Fruit fly (Drosophila melanogaster) whole organism, embryonic: ENCODE results near the gene CG8420.

Source experiments
- Ada2b ChIP-seq: fragments of 200-800 bp; sonication (Bioruptor generic); IDR thresholded peaks from 2 replicates; pipeline ENCODE4 v1.3.6; 2022; ENCODE audit warnings: missing biosample characterization, missing genetic modification characterization
- Blimp-1 ChIP-seq: fragments of 200-800 bp; sonication (Bioruptor generic); optimal IDR thresholded peaks from 3 replicates; lab custom pipeline; 2018; ENCODE audit warnings: missing biosample characterization, missing genetic modification characterization, mild to moderate bottlenecking, moderate library complexity, missing genetic modification reagents
- CG11085 ChIP-seq: fragments of 200-800 bp; sonication (Bioruptor generic); IDR thresholded peaks from 2 replicates; pipeline ENCODE4 v1.3.6; 2022; ENCODE audit warnings: missing biosample characterization, missing genetic modification characterization
- CG12155 ChIP-seq: fragments of 200-800 bp; sonication (Bioruptor generic); optimal IDR thresholded peaks from 3 replicates; lab custom pipeline; 2016; ENCODE audit warnings: missing biosample characterization, missing genetic modification characterization
- CG12219 ChIP-seq: fragments of 200-800 bp; sonication (Bioruptor generic); optimal IDR thresholded peaks from 3 replicates; lab custom pipeline; 2018; ENCODE audit warnings: missing biosample characterization, mild to moderate bottlenecking, missing genetic modification characterization
- CG12391 ChIP-seq: fragments of 200-800 bp; sonication (Bioruptor generic); optimal IDR thresholded peaks from 3 replicates; lab custom pipeline; 2018; ENCODE audit warnings: missing biosample characterization, mild to moderate bottlenecking, missing genetic modification characterization, moderate library complexity
- CG13424 ChIP-seq: fragments of 200-800 bp; sonication (Bioruptor generic); optimal IDR thresholded peaks from 2 replicates; lab custom pipeline; 2019; ENCODE audit warnings: missing biosample characterization, mild to moderate bottlenecking, missing genetic modification characterization, moderate library complexity
- CG13894 ChIP-seq: fragments of 200-800 bp; sonication (Bioruptor generic); optimal IDR thresholded peaks from 3 replicates; lab custom pipeline; 2018; ENCODE audit warnings: missing biosample characterization, mild to moderate bottlenecking, missing genetic modification characterization, moderate library complexity
- CG17568 ChIP-seq: fragments of 200-800 bp; sonication (Bioruptor generic); optimal IDR thresholded peaks from 2 replicates; lab custom pipeline; 2018; ENCODE audit warnings: missing biosample characterization, mild to moderate bottlenecking, missing genetic modification characterization, moderate library complexity
- CG18262 ChIP-seq: fragments of 200-800 bp; optimal IDR thresholded peaks from 3 replicates; lab custom pipeline; 2019; ENCODE audit warnings: missing biosample characterization, mild to moderate bottlenecking, missing genetic modification characterization, moderate library complexity
- CG2116 ChIP-seq: fragments of 200-800 bp; sonication (Bioruptor generic); optimal IDR thresholded peaks from 3 replicates; lab custom pipeline; 2018; ENCODE audit warnings: missing biosample characterization, mild to moderate bottlenecking, missing genetic modification characterization
- CG2120 ChIP-seq: fragments of 200-800 bp; sonication (Bioruptor generic); optimal IDR thresholded peaks from 3 replicates; lab custom pipeline; 2016; ENCODE audit warnings: missing biosample characterization, missing genetic modification characterization
- CG2202 ChIP-seq: fragments of 200-800 bp; sonication (Bioruptor generic); optimal IDR thresholded peaks from 2 replicates; lab custom pipeline; 2018; ENCODE audit warnings: missing biosample characterization, mild to moderate bottlenecking, missing genetic modification characterization
- CG2678 ChIP-seq: fragments of 200-800 bp; sonication (Bioruptor generic); optimal IDR thresholded peaks from 3 replicates; lab custom pipeline; 2019; ENCODE audit warnings: missing biosample characterization, mild to moderate bottlenecking, missing genetic modification characterization, moderate library complexity
- CG30020 ChIP-seq: fragments of 200-800 bp; optimal IDR thresholded peaks from 2 replicates; lab custom pipeline; 2019; ENCODE audit warnings: missing biosample characterization, mild to moderate bottlenecking, missing genetic modification characterization, moderate library complexity
- CG32772 ChIP-seq: fragments of 200-800 bp; sonication (Bioruptor generic); IDR thresholded peaks from 2 replicates; pipeline ENCODE4 v1.3.6; 2022; ENCODE audit warnings: missing biosample characterization, missing genetic modification characterization
- CG4282 ChIP-seq: fragments of 200-800 bp; sonication (Bioruptor generic); optimal IDR thresholded peaks from 2 replicates; lab custom pipeline; 2016; ENCODE audit warnings: missing biosample characterization, missing genetic modification characterization
- CG7963 ChIP-seq: fragments of 200-800 bp; sonication (Bioruptor generic); IDR thresholded peaks from 3 replicates; pipeline ENCODE4 v1.3.6; 2022; ENCODE audit warnings: missing biosample characterization, missing genetic modification characterization; ENCODE audit not compliant: partially characterized antibody
- CG8388 ChIP-seq: fragments of 200-800 bp; sonication (Bioruptor generic); optimal IDR thresholded peaks from 2 replicates; lab custom pipeline; 2019; ENCODE audit warnings: missing biosample characterization, mild to moderate bottlenecking, missing genetic modification characterization, moderate library complexity
- CG8924 ChIP-seq: fragments of 200-800 bp; optimal IDR thresholded peaks from 3 replicates; lab custom pipeline; 2019; ENCODE audit warnings: missing biosample characterization, mild to moderate bottlenecking, missing genetic modification characterization, moderate library complexity
- CG9817 ChIP-seq: fragments of 200-800 bp; sonication (Bioruptor generic); optimal IDR thresholded peaks from 2 replicates; lab custom pipeline; 2018; ENCODE audit warnings: missing biosample characterization, mild to moderate bottlenecking, missing genetic modification characterization, moderate library complexity
- E2f2 ChIP-seq: fragments of 200-800 bp; sonication (Bioruptor generic); IDR thresholded peaks from 2 replicates; pipeline ENCODE4 v1.3.6; 2022; ENCODE audit warnings: missing biosample characterization, missing genetic modification characterization
- H2.0 ChIP-seq: fragments of 200-800 bp; sonication (Bioruptor generic); IDR thresholded peaks from 2 replicates; pipeline ENCODE4 v1.3.6; 2022; ENCODE audit warnings: missing biosample characterization, missing genetic modification characterization
- HmgD ChIP-seq: fragments of 200-800 bp; sonication (Bioruptor generic); optimal IDR thresholded peaks from 3 replicates; lab custom pipeline; 2016; ENCODE audit warnings: missing biosample characterization, missing genetic modification characterization
- Hr3 ChIP-seq: fragments of 200-800 bp; sonication (Bioruptor generic); optimal IDR thresholded peaks from 3 replicates; lab custom pipeline; 2016; ENCODE audit warnings: missing biosample characterization, missing genetic modification characterization
- MESR4 ChIP-seq: fragments of 200-800 bp; sonication (Bioruptor generic); optimal IDR thresholded peaks from 2 replicates; lab custom pipeline; 2018; ENCODE audit warnings: missing biosample characterization, mild to moderate bottlenecking, missing genetic modification characterization, moderate library complexity
- Max ChIP-seq: fragments of 200-800 bp; sonication (Bioruptor generic); optimal IDR thresholded peaks from 2 replicates; lab custom pipeline; 2016; ENCODE audit warnings: missing biosample characterization, mild to moderate bottlenecking, missing genetic modification characterization
- NFAT ChIP-seq: fragments of 200-800 bp; sonication (Bioruptor generic); IDR thresholded peaks from 2 replicates; pipeline ENCODE4 v1.3.6; 2022; ENCODE audit warnings: missing biosample characterization, missing genetic modification characterization
- Rfx ChIP-seq: fragments of 200-800 bp; sonication (Bioruptor generic); IDR thresholded peaks from 2 replicates; pipeline ENCODE4 v1.3.6; 2022; ENCODE audit warnings: missing biosample characterization, missing genetic modification characterization
- amos ChIP-seq: fragments of 200-800 bp; sonication (Bioruptor generic); IDR thresholded peaks from 2 replicates; pipeline ENCODE4 v1.3.6; 2022; ENCODE audit warnings: missing biosample characterization, missing genetic modification characterization; ENCODE audit not compliant: partially characterized antibody
- bab2 ChIP-seq: fragments of 200-800 bp; sonication (Bioruptor generic); optimal IDR thresholded peaks from 2 replicates; lab custom pipeline; 2016; ENCODE audit warnings: missing biosample characterization, missing genetic modification characterization
- cg ChIP-seq: fragments of 200-800 bp; sonication (Bioruptor generic); optimal IDR thresholded peaks from 3 replicates; lab custom pipeline; 2019; ENCODE audit warnings: missing biosample characterization, mild to moderate bottlenecking, missing genetic modification characterization, moderate library complexity
- dm ChIP-seq: fragments of 200-800 bp; sonication (Bioruptor generic); optimal IDR thresholded peaks from 3 replicates; lab custom pipeline; 2016; ENCODE audit warnings: missing biosample characterization, missing genetic modification characterization
- dpn ChIP-seq, 2 experiments: fragments of 200-800 bp; sonication (Bioruptor generic); optimal IDR thresholded peaks; 3 replicates each; lab custom pipeline; 2016; ENCODE audit warnings: missing biosample characterization in 2 of 2, missing genetic modification characterization in 2 of 2
- fd3F ChIP-seq: fragments of 200-800 bp; sonication (Bioruptor generic); optimal IDR thresholded peaks from 2 replicates; lab custom pipeline; 2018; ENCODE audit warnings: missing biosample characterization, mild to moderate bottlenecking, missing genetic modification characterization, moderate library complexity
- gem ChIP-seq: fragments of 200-800 bp; sonication (Bioruptor generic); optimal IDR thresholded peaks from 2 replicates; lab custom pipeline; 2019; ENCODE audit warnings: missing biosample characterization, mild to moderate bottlenecking, missing genetic modification characterization, moderate library complexity
- hbn ChIP-seq: fragments of 200-800 bp; sonication (Bioruptor generic); IDR thresholded peaks from 2 replicates; pipeline ENCODE4 v1.3.6; 2022; ENCODE audit warnings: missing biosample characterization, missing genetic modification characterization; ENCODE audit not compliant: partially characterized antibody
- maf-S ChIP-seq: fragments of 200-800 bp; sonication (Bioruptor generic); optimal IDR thresholded peaks from 2 replicates; lab custom pipeline; 2016; ENCODE audit warnings: missing biosample characterization, missing genetic modification characterization
- nerfin-1 ChIP-seq: fragments of 200-800 bp; sonication (Bioruptor generic); optimal IDR thresholded peaks from 3 replicates; lab custom pipeline; 2019; ENCODE audit warnings: missing biosample characterization, mild to moderate bottlenecking, missing genetic modification characterization, moderate library complexity
- nmo ChIP-seq: fragments of 200-800 bp; sonication (Bioruptor generic); optimal IDR thresholded peaks from 2 replicates; lab custom pipeline; 2018; ENCODE audit warnings: missing biosample characterization, mild to moderate bottlenecking, missing genetic modification characterization, moderate library complexity
- nom ChIP-seq: fragments of 200-800 bp; sonication (Bioruptor generic); optimal IDR thresholded peaks from 2 replicates; lab custom pipeline; 2017; ENCODE audit warnings: missing biosample characterization, missing genetic modification characterization, mild to moderate bottlenecking, moderate library complexity, missing genetic modification reagents
- peb ChIP-seq: fragments of 200-800 bp; sonication (Bioruptor generic); IDR thresholded peaks from 2 replicates; pipeline ENCODE4 v1.3.6; 2022; ENCODE audit warnings: missing biosample characterization, missing genetic modification characterization
- pros ChIP-seq: fragments of 200-800 bp; sonication (Bioruptor generic); optimal IDR thresholded peaks from 3 replicates; lab custom pipeline; 2019; ENCODE audit warnings: missing biosample characterization, mild to moderate bottlenecking, missing genetic modification characterization, moderate library complexity
- sd ChIP-seq: fragments of 200-800 bp; sonication (Bioruptor generic); optimal IDR thresholded peaks from 3 replicates; lab custom pipeline; 2018; ENCODE audit warnings: missing biosample characterization, mild to moderate bottlenecking, missing genetic modification characterization, moderate library complexity
- sens ChIP-seq: fragments of 200-800 bp; sonication (Bioruptor generic); peaks from one replicate; lab custom pipeline; 2016; ENCODE audit warnings: missing biosample characterization, missing genetic modification characterization
- tgo ChIP-seq: fragments of 200-800 bp; sonication (Bioruptor generic); IDR thresholded peaks from 3 replicates; pipeline ENCODE4 v1.3.6; 2022; ENCODE audit warnings: missing biosample characterization, missing genetic modification characterization
- vvl ChIP-seq: fragments of 200-800 bp; sonication (Bioruptor generic); IDR thresholded peaks from 2 replicates; pipeline ENCODE4 v1.3.6; 2022; ENCODE audit warnings: missing biosample characterization, missing genetic modification characterization
- zen2 ChIP-seq: fragments of 200-800 bp; sonication (Bioruptor generic); IDR thresholded peaks from 3 replicates; pipeline ENCODE4 v1.3.6; 2022; ENCODE audit warnings: missing biosample characterization, missing genetic modification characterization; ENCODE audit not compliant: partially characterized antibody

CG8420 gene

DNA sequence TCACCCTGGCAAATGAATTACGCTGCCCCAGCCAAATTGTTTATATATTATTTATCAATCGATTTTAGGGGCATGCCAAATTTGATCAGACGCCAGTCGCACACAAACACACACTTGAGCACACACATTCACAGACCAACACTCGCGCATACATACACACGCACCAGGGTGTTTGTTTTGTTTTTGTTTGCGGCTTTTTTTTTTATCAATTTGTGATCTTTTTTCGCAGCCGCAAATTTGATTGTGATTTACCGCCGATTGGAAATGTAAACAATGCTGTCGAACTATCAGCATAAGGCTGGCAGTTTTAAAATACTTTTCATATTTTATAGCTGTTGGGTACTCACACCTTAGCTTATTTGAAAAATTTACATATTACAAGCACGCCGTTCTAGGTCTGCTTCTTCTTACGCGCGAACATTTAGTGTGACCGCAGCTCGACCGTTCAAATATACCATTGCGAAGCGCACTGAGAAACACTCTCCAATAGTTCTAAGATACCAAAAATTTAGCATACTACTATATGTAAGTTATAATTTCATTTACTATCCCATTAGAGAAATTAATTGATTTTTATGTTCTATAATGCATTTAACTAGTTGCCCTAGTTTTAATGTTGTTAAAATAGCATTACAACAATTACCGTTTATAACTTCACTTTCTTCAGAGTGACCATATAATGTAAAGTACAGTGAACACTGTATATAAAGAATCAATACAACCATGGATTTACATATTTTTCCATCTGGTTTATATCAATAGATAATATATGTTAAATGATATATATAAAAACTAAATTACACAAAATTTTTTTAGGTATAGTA, 9.0 kb upstream of the CG8420 start, which contains the start of gene pum (continued):
- TF ChIP-seq CG17568 (peak; percentile 77), CG2120 (GFP tag; lab: Kevin White, UChicago) (peak; percentile 46), dpn (GFP tag; optimal IDR thresholded peaks at IDR 0.05; lab: Kevin White, UChicago) (peak in 1 of 2 experiments; percentile 37), Hr3 (GFP tag; lab: Kevin White, UChicago) (peak; percentile 36), CG12155 (GFP tag; lab: Kevin White, UChicago) (peak; percentile 38), CG32772 (GFP tag; lab: Robert Waterston, UW) (no peak; the same call in 1 of the 2 replicates), maf-S (no peak), nom (peak; percentile 85), Rfx (GFP tag; lab: Robert Waterston, UW) (peak; percentile 59), nmo (peak; percentile 38), sens (GFP tag; lab: Kevin White, UChicago) (peak; percentile 75), fd3F (GFP tag; lab: Kevin White, UChicago) (no peak), hbn (peak; percentile 1; the same call in 1 of the 2 replicates), CG4282 (GFP tag; lab: Kevin White, UChicago) (no peak), Blimp-1 (GFP tag; lab: Kevin White, UChicago) (peak; percentile 53), H2.0 (GFP tag; lab: Robert Waterston, UW) (peak; percentile 64), tgo (GFP tag; lab: Robert Waterston, UW) (peak; percentile 70), CG8388 (GFP tag; lab: Kevin White, UChicago) (peak; percentile 24), bab2 (no peak), Max (GFP tag; lab: Kevin White, UChicago) (peak; percentile 44), pros (GFP tag; lab: Kevin White, UChicago) (no peak), NFAT (peak; percentile 14; the same call in 1 of the 2 replicates), CG13424 (tag; lab: Kevin White, UChicago) (peak; percentile 32), CG11085 (0 out of 2 replicates have a peak, but pooled peaks have one; percentile 6), sd (tag; lab: Kevin White, UChicago) (peak; percentile 10), peb (GFP tag; lab: Robert Waterston, UW) (no peak), CG12219 (GFP tag; lab: Kevin White, UChicago) (no peak), CG13894 (no peak), CG8924 (tag; lab: Kevin White, UChicago) (peak; percentile 75), amos (GFP tag; lab: Robert Waterston, UW) (no peak; the same call in 1 of the 2 replicates), CG2202 (tag; lab: Kevin White, UChicago) (no peak), zen2 (GFP tag; lab: Robert Waterston, UW) (no peak), vvl (GFP tag; lab: Robert Waterston, UW) (peak; percentile 55), gem (tag; lab: Kevin White, UChicago) (peak; percentile 73), CG7963 (GFP tag; lab: Robert Waterston, UW) (no peak), CG2116 (peak; percentile 50), CG2678 (tag; lab: Kevin White, UChicago) (peak; percentile 64), MESR4 (peak; percentile 35), dm (GFP tag; lab: Kevin White, UChicago) (peak; percentile 75), Ada2b (GFP tag; lab: Robert Waterston, UW) (peak; percentile 37; the same call in 1 of the 2 replicates), HmgD (GFP tag; lab: Kevin White, UChicago) (no peak), nerfin-1 (no peak), CG12391 (tag; lab: Kevin White, UChicago) (peak; percentile 57), CG9817 (tag; lab: Kevin White, UChicago) (peak; percentile 20), CG18262 (tag; lab: Kevin White, UChicago) (peak; percentile 67), CG30020 (tag; lab: Kevin White, UChicago) (peak; percentile 67), cg (GFP tag; lab: Kevin White, UChicago) (peak; percentile 95), E2f2 (GFP tag; lab: Robert Waterston, UW) (peak; percentile 66)
